Fruit fly (Drosophila melanogaster): Measurements from ENCODE around the gene mrn.

- no peak for TF ChIP-seq CG8478 (optimal IDR thresholded peaks at IDR 0.05)
- no peak for TF ChIP-seq EcR (GFP tag; optimal IDR thresholded peaks at IDR 0.05)
- no peak for TF ChIP-seq psq (optimal IDR thresholded peaks at IDR 0.05)
Observed at dm6 chr3L:15580487-15580886, at the start of gene mrn, which contains the start of gene CG12301.

Data from whole organism.